Fruit fly (Drosophila melanogaster): ENCODE results near the gene Grl65a.

The Grl65a gene

dm6 chr3L:6667716-6668115, at the start of gene Grl65a:
TSS of gene Grl65a (minus strand) at chr3L:6667816.
- TF ChIP-seq psq (GFP tag; optimal IDR thresholded peaks at IDR 0.05) = no peak
- TF ChIP-seq Vsx2 (GFP tag; optimal IDR thresholded peaks at IDR 0.05; ENCODE audit: partially characterized antibody) = no peak

dm6 chr3L:6708995-6709606, 41.5 kb upstream of the Grl65a start:
- peak; percentile 72 for TF ChIP-seq fru (GFP tag; optimal IDR thresholded peaks at IDR 0.05)
- no peak for TF ChIP-seq GATAd (GFP tag; optimal IDR thresholded peaks at IDR 0.05)
- TF ChIP-seq Dfd (GFP tag; optimal IDR thresholded peaks at IDR 0.05) = no peak
- no peak for TF ChIP-seq woc (GFP tag; optimal IDR thresholded peaks at IDR 0.05)
- TF ChIP-seq HLH106 (tag; optimal IDR thresholded peaks at IDR 0.05) = peak; percentile 58
- TF ChIP-seq CrebA (GFP tag; optimal IDR thresholded peaks at IDR 0.05; ENCODE audit: borderline replicate concordance) = no peak
- no peak for TF ChIP-seq CG32264 (GFP tag; optimal IDR thresholded peaks at IDR 0.05)
- no peak for TF ChIP-seq lola (GFP tag; optimal IDR thresholded peaks at IDR 0.05)
- peak; percentile 22 for TF ChIP-seq psq (GFP tag; optimal IDR thresholded peaks at IDR 0.05)
- TF ChIP-seq Myc (optimal IDR thresholded peaks at IDR 0.05) = no peak
- no peak for TF ChIP-seq Rel (GFP tag; optimal IDR thresholded peaks at IDR 0.05)
- no peak for TF ChIP-seq Rel (tag; optimal IDR thresholded peaks at IDR 0.05)
- no peak for TF ChIP-seq Abd-B (GFP tag; optimal IDR thresholded peaks at IDR 0.05)
- TF ChIP-seq sage (GFP tag; optimal IDR thresholded peaks at IDR 0.05) = no peak
- no peak for TF ChIP-seq Hr78 (GFP tag; optimal IDR thresholded peaks at IDR 0.05)
- no peak for TF ChIP-seq Mio (GFP tag; optimal IDR thresholded peaks at IDR 0.05)
- peak; percentile 34 for TF ChIP-seq brk (GFP tag; optimal IDR thresholded peaks at IDR 0.05)
- peak; percentile 87 for TF ChIP-seq rgr (GFP tag; optimal IDR thresholded peaks at IDR 0.05)
- peak in 1 of 2 experiments; percentile 84 for TF ChIP-seq foxo (GFP tag; optimal IDR thresholded peaks at IDR 0.05)
- TF ChIP-seq Jra (GFP tag; optimal IDR thresholded peaks at IDR 0.05) = no peak
- TF ChIP-seq pan (optimal IDR thresholded peaks at IDR 0.05) = no peak
- TF ChIP-seq ey (GFP tag; optimal IDR thresholded peaks at IDR 0.05) = peak; percentile 3
- TF ChIP-seq Dif (GFP tag; optimal IDR thresholded peaks at IDR 0.05; ENCODE audit: partially characterized antibody) = peak; percentile 3
- peak; percentile 36 for TF ChIP-seq tai (GFP tag; optimal IDR thresholded peaks at IDR 0.05)
- no peak for TF ChIP-seq N (GFP tag; optimal IDR thresholded peaks at IDR 0.05)
- no peak for TF ChIP-seq dl (GFP tag; optimal IDR thresholded peaks at IDR 0.05; ENCODE audit: insufficient read depth in 1 of 2, partially characterized antibody in 2 of 2)
- peak; percentile 17 for TF ChIP-seq dsf (GFP tag; optimal IDR thresholded peaks at IDR 0.05; ENCODE audit: borderline replicate concordance)
- TF ChIP-seq h (GFP tag; optimal IDR thresholded peaks at IDR 0.05) = peak; percentile 62
- TF ChIP-seq br (GFP tag; optimal IDR thresholded peaks at IDR 0.05) = peak; percentile 73
- TF ChIP-seq sv (GFP tag; optimal IDR thresholded peaks at IDR 0.05) = peak; percentile 29
- TF ChIP-seq Hr83 (GFP tag; optimal IDR thresholded peaks at IDR 0.05; ENCODE audit: poor library complexity, severe bottlenecking) = peak; percentile 90
- peak; percentile 46 for TF ChIP-seq Hnf4 (GFP tag; optimal IDR thresholded peaks at IDR 0.05)
- no peak for TF ChIP-seq Vsx2 (GFP tag; optimal IDR thresholded peaks at IDR 0.05; ENCODE audit: partially characterized antibody)
- peak; percentile 46 for TF ChIP-seq OdsH (GFP tag; optimal IDR thresholded peaks at IDR 0.05)
- TF ChIP-seq jim (GFP tag; optimal IDR thresholded peaks at IDR 0.05) = no peak
- no peak for TF ChIP-seq usp (GFP tag; optimal IDR thresholded peaks at IDR 0.05)
- TF ChIP-seq CG9705 (GFP tag; optimal IDR thresholded peaks at IDR 0.05) = peak; percentile 75
- peak; percentile 77 for TF ChIP-seq Sp1 (GFP tag; optimal IDR thresholded peaks at IDR 0.05)
- TF ChIP-seq dmrt93B (GFP tag; optimal IDR thresholded peaks at IDR 0.05) = peak; percentile 77

All from whole organism, wandering third instar larva.